Worm (Caenorhabditis elegans) whole organism, young adult: ENCODE results near the gene irld-33.

Experiments used
- F55B11.4 ChIP-seq: sonication (generic microtip); optimal IDR thresholded peaks from 2 replicates; lab custom pipeline; 2016; ENCODE audit warnings: missing compliant biosample characterization, missing genetic modification characterization, borderline replicate concordance; ENCODE audit not compliant: insufficient read depth
- T26A5.8 ChIP-seq: sonication (generic microtip); optimal IDR thresholded peaks from 2 replicates; lab custom pipeline; 2016; ENCODE audit warnings: missing genetic modification characterization, missing compliant biosample characterization
- Y53G8AR.9 ChIP-seq: fragments of 200-800 bp; sonication (Bioruptor generic); conservative IDR thresholded peaks from 2 replicates; pipeline ENCODE4 v1.3.6; 2022; ENCODE audit warnings: missing genetic modification reagents, missing genetic modification characterization, missing compliant biosample characterization
- attf-3 ChIP-seq: fragments of 200-800 bp; sonication (Bioruptor generic); conservative IDR thresholded peaks from 2 replicates; pipeline ENCODE4 v1.3.6; 2022; ENCODE audit warnings: missing genetic modification reagents, missing genetic modification characterization, missing compliant biosample characterization
- bed-2 ChIP-seq: fragments of 200-800 bp; sonication (Bioruptor generic); IDR thresholded peaks from 2 replicates; pipeline ENCODE4 v1.3.6; 2022; ENCODE audit warnings: missing genetic modification reagents, missing genetic modification characterization, missing compliant biosample characterization
- cebp-2 ChIP-seq: fragments of 200-800 bp; sonication (Bioruptor generic); IDR thresholded peaks from 2 replicates; pipeline ENCODE4 v1.3.6; 2022; ENCODE audit warnings: missing genetic modification characterization, missing compliant biosample characterization
- ceh-27 ChIP-seq: fragments of 200-800 bp; sonication (Bioruptor generic); optimal IDR thresholded peaks from 2 replicates; lab custom pipeline; 2018; ENCODE audit warnings: mild to moderate bottlenecking, missing genetic modification characterization, moderate library complexity, missing compliant biosample characterization
- ets-4 ChIP-seq: fragments of 200-800 bp; sonication (Bioruptor generic); optimal IDR thresholded peaks from 2 replicates; lab custom pipeline; 2018; ENCODE audit warnings: mild to moderate bottlenecking, missing genetic modification characterization, missing compliant biosample characterization
- hrde-1 ChIP-seq: sonication (generic microtip); optimal IDR thresholded peaks from 2 replicates; lab custom pipeline; 2016; ENCODE audit warnings: missing genetic modification characterization, mild to moderate bottlenecking, missing compliant biosample characterization, moderate library complexity, missing genotype, missing genetic modification reagents, borderline replicate concordance
- madf-10 ChIP-seq: sonication (generic microtip); optimal IDR thresholded peaks from 2 replicates; lab custom pipeline; 2016; ENCODE audit warnings: mild to moderate bottlenecking, missing genetic modification characterization, missing compliant biosample characterization
- mel-28 ChIP-seq: sonication (generic microtip); optimal IDR thresholded peaks from 2 replicates; lab custom pipeline; 2016; ENCODE audit warnings: borderline replicate concordance, mild to moderate bottlenecking, missing genetic modification characterization, missing compliant biosample characterization
- rcor-1 ChIP-seq: fragments of 200-800 bp; sonication (Bioruptor generic); IDR thresholded peaks from 2 replicates; pipeline ENCODE4 v1.3.6; 2022; ENCODE audit warnings: missing genetic modification reagents, missing genetic modification characterization, missing compliant biosample characterization
- zfh-2 ChIP-seq: fragments of 200-800 bp; sonication (Bioruptor generic); conservative IDR thresholded peaks from 2 replicates; pipeline ENCODE4 v1.3.6; 2022; ENCODE audit warnings: missing genetic modification reagents, missing genetic modification characterization, missing compliant biosample characterization

DNA sequence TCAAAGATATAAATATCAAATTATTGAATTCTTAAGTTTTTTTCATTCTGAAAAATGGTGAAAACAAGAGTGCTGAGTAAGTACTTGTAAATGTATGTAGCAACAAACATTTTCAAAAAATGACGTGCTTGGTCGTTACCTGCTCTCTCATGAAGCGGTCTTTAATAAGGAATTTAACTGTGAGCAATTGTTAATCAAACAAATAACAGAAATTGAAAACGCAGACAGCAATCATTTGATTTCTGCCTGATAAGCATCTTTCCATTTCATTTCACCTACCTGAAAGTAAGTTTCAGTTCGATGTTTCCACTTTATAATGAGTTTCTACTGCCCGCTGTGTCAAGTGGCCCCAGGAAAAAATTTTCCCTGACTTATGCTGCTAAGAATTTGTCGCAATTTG is 24.2 kb downstream of the irld-33 start, which contains the start of gene math-28:
- TF ChIP-seq F55B11.4 (tag; lab: Kevin White, UChicago) (no peak), Y53G8AR.9 (GFP tag; lab: Robert Waterston, UW) (no peak), rcor-1 (GFP tag; lab: Robert Waterston, UW) (no peak), ets-4 (GFP tag; lab: Kevin White, UChicago) (no peak), bed-2 (GFP tag; lab: Robert Waterston, UW) (no peak), madf-10 (tag; lab: Kevin White, UChicago) (no peak), cebp-2 (GFP tag; lab: Robert Waterston, UW) (no peak), ceh-27 (no peak), T26A5.8 (tag; lab: Kevin White, UChicago) (no peak), attf-3 (GFP tag; lab: Robert Waterston, UW) (no peak), hrde-1 (tag; lab: Kevin White, UChicago) (no peak), zfh-2 (GFP tag; lab: Robert Waterston, UW) (no peak), mel-28 (tag; lab: Kevin White, UChicago) (no peak)
